Worm (Caenorhabditis elegans) whole organism, young adult: ENCODE measurements around the gene oig-2.
"Not testable (repeated sequence)": the region's sequence is repeated elsewhere in the genome, so short reads cannot be mapped to it uniquely, and the experiment has no call there.

Source experiments
- Y79H2A.3 ChIP-seq: fragments of 200-800 bp; sonication (Bioruptor generic); conservative IDR thresholded peaks from 2 replicates; pipeline ENCODE4 v1.3.6; 2022; ENCODE audit warnings: missing genetic modification reagents, missing genetic modification characterization, missing compliant biosample characterization
- ZK185.1 ChIP-seq: sonication (generic microtip); optimal IDR thresholded peaks from 2 replicates; lab custom pipeline; 2016; ENCODE audit warnings: mild to moderate bottlenecking, missing genetic modification characterization, missing compliant biosample characterization; ENCODE audit not compliant: poor library complexity, severe bottlenecking
- ekl-4 ChIP-seq: fragments of 200-800 bp; sonication (Bioruptor generic); IDR thresholded peaks from 2 replicates; pipeline ENCODE4 v1.3.6; 2022; ENCODE audit warnings: missing genetic modification reagents, missing genetic modification characterization, missing compliant biosample characterization
- mes-4 ChIP-seq: sonication (generic microtip); optimal IDR thresholded peaks from 2 replicates; lab custom pipeline; 2016; ENCODE audit warnings: missing genotype, missing genetic modification characterization, missing compliant biosample characterization
- unc-62 ChIP-seq: fragments of 150-350 bp; optimal IDR thresholded peaks from 2 replicates; lab custom pipeline; 2014; ENCODE audit warnings: missing biosample characterization, missing genetic modification reagents, missing genetic modification characterization

ce11 chrII:13016381-13016780 is 8.4 kb upstream of the oig-2 start:
- TF ChIP-seq ekl-4 (GFP tag; lab: Robert Waterston, UW): peak; percentile 86
- TF ChIP-seq unc-62 (GFP tag; lab: Kevin White, UChicago); ZK185.1; Y79H2A.3 (GFP tag; lab: Robert Waterston, UW); mes-4 (tag; lab: Kevin White, UChicago): not testable (repeated sequence)
